Worm (Caenorhabditis elegans) whole organism, L3 larva: ENCODE data around the gene srb-17.

Experiments
- R02D3.7 ChIP-seq: fragments of 150-350 bp; optimal IDR thresholded peaks from 2 replicates; lab custom pipeline; 2014; ENCODE audit warnings: missing biosample characterization, missing genetic modification characterization
- aly-2 ChIP-seq: fragments of 150-350 bp; optimal IDR thresholded peaks from 2 replicates; lab custom pipeline; 2014; ENCODE audit warnings: missing biosample characterization, missing genetic modification characterization
- ama-1 ChIP-seq: fragments of 150-350 bp; optimal IDR thresholded peaks from 2 replicates; lab custom pipeline; 2018
- ceh-16 ChIP-seq: sonication (generic microtip); optimal IDR thresholded peaks from 2 replicates; lab custom pipeline; 2017; ENCODE audit warnings: missing biosample characterization, missing genetic modification characterization
- ceh-28 ChIP-seq: fragments of 150-350 bp; optimal IDR thresholded peaks from 2 replicates; lab custom pipeline; 2014; ENCODE audit warnings: missing biosample characterization, missing genetic modification reagents, missing genetic modification characterization
- ceh-82 ChIP-seq: fragments of 150-350 bp; optimal IDR thresholded peaks from 2 replicates; lab custom pipeline; 2014; ENCODE audit warnings: missing biosample characterization, missing genetic modification characterization
- ceh-9 ChIP-seq: sonication (generic microtip); optimal IDR thresholded peaks from 2 replicates; lab custom pipeline; 2018; ENCODE audit warnings: missing biosample characterization, missing genetic modification characterization
- daf-12 ChIP-seq: fragments of 150-350 bp; optimal IDR thresholded peaks from 2 replicates; lab custom pipeline; 2014; ENCODE audit warnings: missing biosample characterization, missing genetic modification reagents, missing genetic modification characterization
- egl-27 ChIP-seq: sonication (generic microtip); optimal IDR thresholded peaks from 4 replicates; lab custom pipeline; 2017; ENCODE audit warnings: missing biosample characterization, missing genetic modification reagents, missing genetic modification characterization
- egl-5 ChIP-seq: fragments of 150-350 bp; optimal IDR thresholded peaks from 2 replicates; lab custom pipeline; 2017; ENCODE audit warnings: missing biosample characterization, missing genetic modification reagents, missing genetic modification characterization, inconsistent platforms
- elt-2 ChIP-seq: sonication (generic microtip); optimal IDR thresholded peaks from 2 replicates; lab custom pipeline; 2016; ENCODE audit warnings: missing genetic modification reagents, mild to moderate bottlenecking, missing genetic modification characterization, missing compliant biosample characterization
- elt-3 ChIP-seq, 3 experiments: fragments of 150-350 bp in 1 of 3; sonication (generic microtip) in 2 of 3; optimal IDR thresholded peaks; 2 replicates in 2 of 3; 4 replicates in 1 of 3; lab custom pipeline; 2014 to 2017; ENCODE audit warnings: missing biosample characterization in 3 of 3, missing genetic modification characterization in 3 of 3
- eor-1 ChIP-seq, 2 experiments: fragments of 150-350 bp; optimal IDR thresholded peaks; 2 replicates each; lab custom pipeline; 2014 to 2018; ENCODE audit warnings: missing biosample characterization in 2 of 2, missing genetic modification characterization in 2 of 2
- fkh-10 ChIP-seq: sonication (generic microtip); optimal IDR thresholded peaks from 2 replicates; lab custom pipeline; 2017; ENCODE audit warnings: missing biosample characterization, missing genetic modification reagents, missing genetic modification characterization
- fkh-2 ChIP-seq: fragments of 150-350 bp; optimal IDR thresholded peaks from 2 replicates; lab custom pipeline; 2014; ENCODE audit warnings: missing biosample characterization, missing genetic modification reagents, missing genetic modification characterization
- fos-1 ChIP-seq: fragments of 150-350 bp; optimal IDR thresholded peaks from 2 replicates; lab custom pipeline; 2014; ENCODE audit warnings: missing biosample characterization, missing genetic modification characterization
- hmg-11 ChIP-seq: sonication (generic microtip); optimal IDR thresholded peaks from 2 replicates; lab custom pipeline; 2016; ENCODE audit warnings: missing genetic modification characterization, missing compliant biosample characterization
- jun-1 ChIP-seq: fragments of 150-350 bp; optimal IDR thresholded peaks from 2 replicates; lab custom pipeline; 2014; ENCODE audit warnings: missing biosample characterization, missing genetic modification reagents, missing genetic modification characterization
- mdl-1 ChIP-seq: fragments of 150-350 bp; optimal IDR thresholded peaks from 2 replicates; lab custom pipeline; 2014; ENCODE audit warnings: missing biosample characterization, missing genetic modification characterization
- mml-1 ChIP-seq: fragments of 150-350 bp; sonication (generic microtip); optimal IDR thresholded peaks from 3 replicates; lab custom pipeline; 2014; ENCODE audit warnings: missing biosample characterization, missing genetic modification characterization
- nfya-1 ChIP-seq: sonication (generic microtip); optimal IDR thresholded peaks from 2 replicates; lab custom pipeline; 2017; ENCODE audit warnings: missing genetic modification characterization, mild to moderate bottlenecking, missing compliant biosample characterization, antibody characterized with exemption, moderate library complexity; ENCODE audit not compliant: insufficient read depth
- nhr-11 ChIP-seq: fragments of 150-350 bp; optimal IDR thresholded peaks from 2 replicates; lab custom pipeline; 2014; ENCODE audit warnings: missing biosample characterization, missing genetic modification characterization
- nhr-12 ChIP-seq: fragments of 150-350 bp; optimal IDR thresholded peaks from 2 replicates; lab custom pipeline; 2014; ENCODE audit warnings: missing biosample characterization, missing genetic modification characterization
- nhr-43 ChIP-seq: sonication (generic microtip); optimal IDR thresholded peaks from 2 replicates; lab custom pipeline; 2016; ENCODE audit warnings: mild to moderate bottlenecking, missing genetic modification characterization, missing compliant biosample characterization; ENCODE audit not compliant: poor library complexity, severe bottlenecking
- nhr-67 ChIP-seq: fragments of 150-350 bp; optimal IDR thresholded peaks from 2 replicates; lab custom pipeline; 2014; ENCODE audit warnings: missing biosample characterization, missing genetic modification characterization
- pha-4 ChIP-seq: fragments of 150-350 bp; optimal IDR thresholded peaks from 2 replicates; lab custom pipeline; 2014; ENCODE audit warnings: missing biosample characterization, missing genetic modification reagents, missing genetic modification characterization
- pqm-1 ChIP-seq: fragments of 150-350 bp; optimal IDR thresholded peaks from 2 replicates; lab custom pipeline; 2017; ENCODE audit warnings: missing biosample characterization, missing genetic modification characterization, inconsistent platforms
- sea-2 ChIP-seq: fragments of 150-350 bp; sonication (generic microtip); optimal IDR thresholded peaks from 4 replicates; lab custom pipeline; 2014; ENCODE audit warnings: missing biosample characterization, missing genetic modification reagents, missing genetic modification characterization
- skn-1 ChIP-seq: fragments of 150-350 bp; optimal IDR thresholded peaks from 2 replicates; lab custom pipeline; 2014; ENCODE audit warnings: missing biosample characterization, missing genetic modification characterization
- snpc-4 ChIP-seq: fragments of 150-350 bp; optimal IDR thresholded peaks from 2 replicates; lab custom pipeline; 2014; ENCODE audit warnings: missing biosample characterization, missing genetic modification characterization
- tbx-2 ChIP-seq: sonication (generic microtip); optimal IDR thresholded peaks from 2 replicates; lab custom pipeline; 2016; ENCODE audit warnings: mild to moderate bottlenecking, missing genetic modification characterization, missing compliant biosample characterization
- unc-39 ChIP-seq: sonication (generic microtip); optimal IDR thresholded peaks from 4 replicates; lab custom pipeline; 2017; ENCODE audit warnings: missing biosample characterization, missing genetic modification characterization

The srb-17 gene

DNA sequence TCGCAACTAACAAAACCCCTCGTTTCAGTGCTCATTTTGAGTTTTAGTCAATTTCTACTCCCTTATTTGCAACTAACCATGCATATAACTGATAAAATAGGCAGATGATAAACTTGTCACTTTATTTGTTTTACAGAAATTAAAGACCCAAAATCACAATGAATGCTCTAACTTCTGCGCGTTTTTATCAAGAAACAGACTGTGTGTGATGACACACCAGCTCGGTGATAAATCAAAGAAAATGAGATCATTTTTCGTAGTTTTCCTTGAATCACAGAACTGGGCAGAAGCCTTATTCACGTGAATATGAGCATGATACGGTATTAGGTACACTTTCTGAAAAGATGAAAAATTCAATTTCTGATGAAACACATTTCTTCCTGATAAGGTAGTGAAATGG is 6.1 kb upstream of the srb-17 start:
- no peak for TF ChIP-seq ceh-9 (tag; lab: Kevin White, UChicago)
- peak; percentile 78 for TF ChIP-seq skn-1 (tag; lab: Kevin White, UChicago)
- no peak for TF ChIP-seq ceh-82 (tag; lab: Kevin White, UChicago)
- TF ChIP-seq pqm-1 (tag; lab: Kevin White, UChicago): peak; percentile 97
- peak; percentile 51 for TF ChIP-seq jun-1 (tag; lab: Kevin White, UChicago)
- peak; percentile 30 for TF ChIP-seq fos-1 (tag; lab: Kevin White, UChicago)
- TF ChIP-seq elt-2 (tag; lab: Kevin White, UChicago): peak; percentile 95

DNA sequence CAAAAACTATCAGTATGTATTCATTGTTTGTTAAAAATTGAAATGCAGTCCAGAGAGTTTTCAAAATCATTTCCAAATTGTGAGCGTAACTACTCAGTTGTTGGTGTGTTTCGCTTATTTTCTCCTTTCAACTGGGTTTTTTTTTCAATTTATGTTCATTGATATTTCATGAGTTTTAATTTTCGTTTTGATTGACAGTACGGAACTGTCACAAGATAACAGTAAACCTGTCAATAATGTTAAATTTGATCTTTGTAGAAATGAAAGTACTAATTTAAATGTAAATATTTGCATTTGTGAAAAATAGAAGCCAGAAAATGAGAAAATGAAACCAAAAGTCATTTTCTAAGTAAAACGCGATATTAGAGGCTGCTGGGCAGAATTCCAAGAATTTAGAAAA is 5.6 kb upstream of the srb-17 start:
- TF ChIP-seq nhr-43: no peak
- TF ChIP-seq egl-5: no peak
- TF ChIP-seq nfya-1 (tag; lab: Kevin White, UChicago): no peak
- TF ChIP-seq mml-1 (tag; lab: Kevin White, UChicago): no peak
- TF ChIP-seq elt-3 (tag; optimal IDR thresholded peaks at IDR 0.05; lab: Kevin White, UChicago): no peak
- no peak for TF ChIP-seq skn-1 (tag; lab: Kevin White, UChicago)
- TF ChIP-seq ceh-28: no peak
- no peak for TF ChIP-seq egl-27
- no peak for TF ChIP-seq mdl-1 (tag; lab: Kevin White, UChicago)
- TF ChIP-seq ceh-82 (tag; lab: Kevin White, UChicago): no peak
- TF ChIP-seq jun-1 (tag; lab: Kevin White, UChicago): no peak
- no peak for TF ChIP-seq R02D3.7 (tag; lab: Kevin White, UChicago)
- TF ChIP-seq, all 47 proteins: peak for 0

DNA sequence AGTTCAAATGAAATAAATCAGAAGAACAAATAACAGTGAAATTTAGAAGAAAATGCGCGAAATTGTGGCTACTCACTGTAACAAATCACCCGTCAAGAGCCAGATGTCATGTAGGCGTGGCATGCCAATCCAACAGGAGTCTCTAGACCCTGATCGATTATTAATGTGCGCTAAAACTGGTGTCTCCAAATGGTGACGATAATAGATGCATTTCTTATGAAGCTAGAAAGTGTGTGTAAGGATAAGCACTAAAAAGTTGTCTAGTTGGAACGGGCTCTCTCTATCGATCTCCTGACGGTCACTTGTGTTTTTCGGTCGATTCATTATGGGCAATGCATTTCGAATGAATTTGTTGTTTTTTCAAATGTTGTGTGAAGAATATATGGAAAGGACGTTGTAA is 4.7 kb upstream of the srb-17 start, which contains the start of gene mec-3:
mec-3 (minus strand) TSS at position 101 of the 400 bp plus-strand sequence.
- no peak for TF ChIP-seq snpc-4
- peak; percentile 10 for TF ChIP-seq nfya-1 (tag; lab: Kevin White, UChicago)

DNA sequence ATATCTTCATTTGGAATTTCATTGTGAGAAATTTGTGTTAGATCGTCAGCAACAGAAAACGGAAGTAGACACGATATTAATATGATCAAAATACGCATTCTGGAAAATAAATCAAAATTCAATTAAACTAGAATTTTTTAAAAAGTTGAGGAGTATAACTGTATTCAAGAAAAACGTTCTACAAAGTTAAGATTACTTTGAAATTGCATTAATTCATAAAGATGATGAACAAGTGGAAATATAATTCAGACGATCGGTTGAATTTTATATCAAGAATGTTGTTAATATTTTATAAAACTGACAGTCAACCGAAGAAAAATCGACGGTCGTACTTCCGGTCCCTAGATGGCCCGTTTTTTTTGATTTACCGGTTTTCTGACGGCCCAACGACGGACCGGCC is 4.0 kb downstream of the srb-17 start, which contains the start of gene F01D4.8:
F01D4.8 (minus strand) TSS at position 101 of the 400 bp plus-strand sequence.
- TF ChIP-seq pqm-1 (tag; lab: Kevin White, UChicago): no peak
- no peak for TF ChIP-seq ama-1 (lab: Kevin White, UChicago)
- no peak for TF ChIP-seq hmg-11 (tag; lab: Kevin White, UChicago)
- no peak for TF ChIP-seq nhr-11 (tag; lab: Kevin White, UChicago)
- no peak for TF ChIP-seq ceh-28
- no peak for TF ChIP-seq daf-12 (tag; lab: Kevin White, UChicago)
- TF ChIP-seq fkh-10: no peak
- TF ChIP-seq elt-2 (tag; lab: Kevin White, UChicago): no peak
- no peak for TF ChIP-seq ceh-16 (tag; lab: Kevin White, UChicago)
- no peak for TF ChIP-seq mdl-1 (tag; lab: Kevin White, UChicago)
- TF ChIP-seq mml-1 (tag; lab: Kevin White, UChicago): no peak
- no peak for TF ChIP-seq tbx-2 (tag; lab: Kevin White, UChicago)
- no peak for TF ChIP-seq sea-2 (GFP tag; lab: Kevin White, UChicago)
- no peak for TF ChIP-seq unc-39 (tag; lab: Kevin White, UChicago)

DNA sequence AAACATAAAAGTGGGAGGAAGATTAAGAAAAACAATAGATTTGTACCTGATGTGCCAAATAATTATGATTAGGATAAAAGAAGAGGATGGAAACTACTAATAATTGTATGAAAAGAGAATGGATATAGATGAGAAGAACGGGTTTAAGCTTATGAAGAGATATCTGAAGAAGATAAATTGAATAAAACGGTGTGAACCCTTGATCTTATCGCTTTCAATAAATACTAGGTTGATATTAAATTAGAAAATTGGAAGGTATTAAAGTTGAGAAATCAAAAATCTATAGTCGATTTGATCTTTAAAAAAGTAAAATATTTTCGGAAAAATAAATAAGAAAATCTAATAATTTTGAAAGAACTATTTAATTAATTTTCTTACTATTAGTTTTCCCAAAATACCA is 7.2 kb downstream of the srb-17 start, which contains the start of gene F13B12.4:
F13B12.4 (minus strand) TSS at position 101 of the 400 bp plus-strand sequence.
- TF ChIP-seq elt-3 (tag; optimal IDR thresholded peaks at IDR 0.05; lab: Kevin White, UChicago): no peak
- TF ChIP-seq pha-4 (tag; lab: Kevin White, UChicago): no peak
- no peak for TF ChIP-seq R02D3.7 (tag; lab: Kevin White, UChicago)
- no peak for TF ChIP-seq aly-2

DNA sequence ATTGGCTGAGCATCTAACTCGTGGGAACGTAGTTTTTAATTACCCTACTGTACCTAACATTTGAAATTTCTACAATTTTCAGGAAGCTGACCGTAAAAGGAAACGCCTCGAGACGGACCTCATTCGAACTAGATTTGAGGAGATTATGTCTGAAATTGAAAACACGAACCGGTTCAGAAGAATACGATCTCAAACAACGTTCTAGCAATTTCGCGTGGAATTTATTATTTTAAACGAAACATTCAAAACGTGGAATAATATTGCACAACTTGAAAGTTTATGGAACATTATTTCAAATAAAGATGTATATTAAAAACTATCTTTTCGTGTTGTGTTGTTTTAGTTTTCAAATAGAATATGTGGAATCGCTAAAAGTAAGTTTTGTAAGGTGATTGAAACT is 13.5 kb downstream of the srb-17 start, which contains the start of gene F13B12.7:
F13B12.7 (plus strand) TSS at position 301 of the 400 bp plus-strand sequence.
- TF ChIP-seq fkh-2 (no peak), elt-2 (tag; lab: Kevin White, UChicago) (no peak), elt-3 (tag; optimal IDR thresholded peaks at IDR 0.05; lab: Kevin White, UChicago) (no peak), nhr-67 (tag; lab: Kevin White, UChicago) (no peak), hmg-11 (tag; lab: Kevin White, UChicago) (no peak), daf-12 (tag; lab: Kevin White, UChicago) (no peak), egl-27 (no peak), ceh-82 (tag; lab: Kevin White, UChicago) (no peak), ceh-9 (tag; lab: Kevin White, UChicago) (no peak), eor-1 (tag; optimal IDR thresholded peaks at IDR 0.05; lab: Kevin White, UChicago) (no peak), nhr-12 (tag; lab: Kevin White, UChicago) (no peak), tbx-2 (tag; lab: Kevin White, UChicago) (no peak)
